Fruit fly (Drosophila melanogaster): ENCODE results near the gene CG3902.

- TF ChIP-seq CTCF (optimal IDR thresholded peaks at IDR 0.05) (no peak), CG8478 (optimal IDR thresholded peaks at IDR 0.05) (no peak)
These were observed 30.6 kb downstream of the CG3902 start, which contains the start of gene Dysb for dm6 chr3L:18867521-18867920.

Data from S2 (cell line).